Worm (Caenorhabditis elegans) whole organism, L3 larva: ENCODE results near the gene Y37D8A.6.

ENCODE experiments used
- aly-2 ChIP-seq: fragments of 150-350 bp; optimal IDR thresholded peaks from 2 replicates; lab custom pipeline; 2014; ENCODE audit warnings: missing biosample characterization, missing genetic modification characterization
- ama-1 ChIP-seq: fragments of 150-350 bp; optimal IDR thresholded peaks from 2 replicates; lab custom pipeline; 2018
- ceh-28 ChIP-seq: fragments of 150-350 bp; optimal IDR thresholded peaks from 2 replicates; lab custom pipeline; 2014; ENCODE audit warnings: missing biosample characterization, missing genetic modification reagents, missing genetic modification characterization
- daf-12 ChIP-seq: fragments of 150-350 bp; optimal IDR thresholded peaks from 2 replicates; lab custom pipeline; 2014; ENCODE audit warnings: missing biosample characterization, missing genetic modification reagents, missing genetic modification characterization
- egl-27 ChIP-seq: sonication (generic microtip); optimal IDR thresholded peaks from 4 replicates; lab custom pipeline; 2017; ENCODE audit warnings: missing biosample characterization, missing genetic modification reagents, missing genetic modification characterization
- egl-5 ChIP-seq: fragments of 150-350 bp; optimal IDR thresholded peaks from 2 replicates; lab custom pipeline; 2017; ENCODE audit warnings: missing biosample characterization, missing genetic modification reagents, missing genetic modification characterization, inconsistent platforms
- jun-1 ChIP-seq: fragments of 150-350 bp; optimal IDR thresholded peaks from 2 replicates; lab custom pipeline; 2014; ENCODE audit warnings: missing biosample characterization, missing genetic modification reagents, missing genetic modification characterization
- lin-15B ChIP-seq: fragments of 150-350 bp; optimal IDR thresholded peaks from 2 replicates; lab custom pipeline; 2014; ENCODE audit warnings: missing biosample characterization, missing genetic modification characterization
- mdl-1 ChIP-seq: fragments of 150-350 bp; optimal IDR thresholded peaks from 2 replicates; lab custom pipeline; 2014; ENCODE audit warnings: missing biosample characterization, missing genetic modification characterization
- nhr-76 ChIP-seq: fragments of 150-350 bp; sonication (generic microtip); optimal IDR thresholded peaks from 5 replicates; lab custom pipeline; 2014; ENCODE audit warnings: missing biosample characterization, missing genetic modification characterization
- nhr-77 ChIP-seq: fragments of 150-350 bp; optimal IDR thresholded peaks from 2 replicates; lab custom pipeline; 2014; ENCODE audit warnings: missing biosample characterization, missing genetic modification characterization
- tbx-2 ChIP-seq: sonication (generic microtip); optimal IDR thresholded peaks from 2 replicates; lab custom pipeline; 2016; ENCODE audit warnings: mild to moderate bottlenecking, missing genetic modification characterization, missing compliant biosample characterization
- ztf-11 ChIP-seq: fragments of 150-350 bp; optimal IDR thresholded peaks from 2 replicates; lab custom pipeline; 2014; ENCODE audit warnings: missing biosample characterization, missing genetic modification characterization

ce11 chrIII:12907218-12907617 is 37.1 kb upstream of the Y37D8A.6 start:
- TF ChIP-seq lin-15B (tag; lab: Kevin White, UChicago) (no peak), ama-1 (lab: Kevin White, UChicago) (no peak), tbx-2 (tag; lab: Kevin White, UChicago) (no peak), nhr-76 (tag; lab: Kevin White, UChicago) (no peak), ztf-11 (no peak), nhr-77 (tag; lab: Kevin White, UChicago) (no peak), mdl-1 (tag; lab: Kevin White, UChicago) (no peak), daf-12 (tag; lab: Kevin White, UChicago) (no peak), egl-27 (tag; lab: Kevin White, UChicago) (no peak), jun-1 (tag; lab: Kevin White, UChicago) (no peak), egl-5 (tag; lab: Kevin White, UChicago) (no peak), ceh-28 (tag; lab: Kevin White, UChicago) (no peak), aly-2 (tag; lab: Kevin White, UChicago) (no peak)
